Fruit fly (Drosophila melanogaster) whole organism, embryonic: ENCODE measurements around the gene TTLL15.
A peak's percentile ranks its signal among the peaks of the same experiment; 100 is the strongest.

ENCODE experiments used
- Adf1 ChIP-seq: fragments of 200-800 bp; sonication (Bioruptor generic); IDR thresholded peaks from 2 replicates; pipeline ENCODE4 v1.3.6; 2022; ENCODE audit warnings: missing biosample characterization, missing genetic modification characterization
- C15 ChIP-seq: fragments of 200-800 bp; sonication (Bioruptor generic); IDR thresholded peaks from 3 replicates; pipeline ENCODE4 v1.3.6; 2022; ENCODE audit warnings: missing biosample characterization, missing genetic modification characterization
- CG10431 ChIP-seq: fragments of 200-800 bp; sonication (Bioruptor generic); optimal IDR thresholded peaks from 3 replicates; lab custom pipeline; 2018; ENCODE audit warnings: missing biosample characterization, mild to moderate bottlenecking, missing genetic modification characterization
- CG10462 ChIP-seq: fragments of 200-800 bp; sonication (Bioruptor generic); optimal IDR thresholded peaks from 2 replicates; lab custom pipeline; 2016; ENCODE audit warnings: missing biosample characterization, missing genetic modification characterization
- CG11456 ChIP-seq: fragments of 200-800 bp; sonication (Bioruptor generic); IDR thresholded peaks from 3 replicates; pipeline ENCODE4 v1.3.6; 2022; ENCODE audit warnings: missing biosample characterization, missing genetic modification characterization
- CG12104 ChIP-seq: fragments of 200-800 bp; sonication (Bioruptor generic); optimal IDR thresholded peaks from 3 replicates; lab custom pipeline; 2016; ENCODE audit warnings: missing biosample characterization, missing genetic modification characterization
- CG12769 ChIP-seq: fragments of 200-800 bp; sonication (Bioruptor generic); optimal IDR thresholded peaks from 2 replicates; lab custom pipeline; 2019; ENCODE audit warnings: missing biosample characterization, mild to moderate bottlenecking, missing genetic modification characterization, moderate library complexity
- CG13296 ChIP-seq: fragments of 200-800 bp; sonication (Bioruptor generic); optimal IDR thresholded peaks from 3 replicates; lab custom pipeline; 2018; ENCODE audit warnings: missing biosample characterization, mild to moderate bottlenecking, missing genetic modification characterization
- CG14441 ChIP-seq: fragments of 200-800 bp; sonication (Bioruptor generic); IDR thresholded peaks from 2 replicates; pipeline ENCODE4 v1.3.6; 2022; ENCODE audit warnings: missing biosample characterization, missing genetic modification characterization
- CG15269 ChIP-seq: fragments of 200-800 bp; sonication (Bioruptor generic); optimal IDR thresholded peaks from 2 replicates; lab custom pipeline; 2018; ENCODE audit warnings: missing biosample characterization, mild to moderate bottlenecking, missing genetic modification characterization, moderate library complexity
- CG1602 ChIP-seq: fragments of 200-800 bp; sonication (Bioruptor generic); optimal IDR thresholded peaks from 3 replicates; lab custom pipeline; 2016; ENCODE audit warnings: missing biosample characterization, missing genetic modification characterization
- CG30020 ChIP-seq: fragments of 200-800 bp; optimal IDR thresholded peaks from 2 replicates; lab custom pipeline; 2019; ENCODE audit warnings: missing biosample characterization, mild to moderate bottlenecking, missing genetic modification characterization, moderate library complexity
- CG34224 ChIP-seq: fragments of 200-800 bp; sonication (Bioruptor generic); IDR thresholded peaks from 3 replicates; pipeline ENCODE4 v1.3.6; 2022; ENCODE audit warnings: missing biosample characterization, missing genetic modification characterization; ENCODE audit not compliant: partially characterized antibody
- CG3838 ChIP-seq: fragments of 200-800 bp; sonication (Bioruptor generic); optimal IDR thresholded peaks from 3 replicates; lab custom pipeline; 2016; ENCODE audit warnings: missing biosample characterization, missing genetic modification characterization
- CG3847 ChIP-seq: fragments of 200-800 bp; sonication (Bioruptor generic); IDR thresholded peaks from 2 replicates; pipeline ENCODE4 v1.3.6; 2022; ENCODE audit warnings: missing biosample characterization, missing genetic modification characterization
- CG4854 ChIP-seq: fragments of 200-800 bp; sonication (Bioruptor generic); optimal IDR thresholded peaks from 2 replicates; lab custom pipeline; 2016; ENCODE audit warnings: missing biosample characterization, missing genetic modification characterization, inconsistent platforms
- CG5953 ChIP-seq: fragments of 200-800 bp; sonication (Bioruptor generic); IDR thresholded peaks from 2 replicates; pipeline ENCODE4 v1.3.6; 2022; ENCODE audit warnings: missing biosample characterization, missing genetic modification characterization
- CG6689 ChIP-seq: fragments of 200-800 bp; sonication (Bioruptor generic); IDR thresholded peaks from 2 replicates; pipeline ENCODE4 v1.3.6; 2022; ENCODE audit warnings: missing biosample characterization, missing genetic modification characterization
- CG9609 ChIP-seq: fragments of 200-800 bp; sonication (Bioruptor generic); optimal IDR thresholded peaks from 3 replicates; lab custom pipeline; 2016; ENCODE audit warnings: missing biosample characterization, missing genetic modification characterization
- Dp ChIP-seq: fragments of 200-800 bp; sonication (Bioruptor generic); optimal IDR thresholded peaks from 2 replicates; lab custom pipeline; 2018; ENCODE audit warnings: missing biosample characterization, mild to moderate bottlenecking, missing genetic modification characterization, moderate library complexity
- ERR ChIP-seq: fragments of 200-800 bp; sonication (Bioruptor generic); optimal IDR thresholded peaks from 2 replicates; lab custom pipeline; 2016; ENCODE audit warnings: missing biosample characterization, missing genetic modification characterization
- Fer3 ChIP-seq: fragments of 200-800 bp; sonication (Bioruptor generic); optimal IDR thresholded peaks from 2 replicates; lab custom pipeline; 2018; ENCODE audit warnings: missing biosample characterization, mild to moderate bottlenecking, missing genetic modification characterization, moderate library complexity
- Hr78 ChIP-seq, 2 experiments: fragments of 200-800 bp in 1 of 2; fragments of >200 bp in 1 of 2; sonication (Bioruptor generic) in 1 of 2; optimal IDR thresholded peaks; 2 replicates each; lab custom pipeline; 2017 to 2019; ENCODE audit warnings: missing biosample characterization in 2 of 2, missing genetic modification characterization in 2 of 2, mild to moderate bottlenecking in 1 of 2, moderate library complexity in 1 of 2
- MTF-1 ChIP-seq: fragments of 200-800 bp; sonication (Bioruptor generic); optimal IDR thresholded peaks from 2 replicates; lab custom pipeline; 2018; ENCODE audit warnings: missing biosample characterization, mild to moderate bottlenecking, missing genetic modification characterization, borderline replicate concordance
- Pdp1 ChIP-seq, 2 experiments: fragments of 200-800 bp; sonication (Bioruptor generic); optimal IDR thresholded peaks; 3 replicates each; lab custom pipeline; 2016; ENCODE audit warnings: missing biosample characterization in 2 of 2, missing genetic modification characterization in 2 of 2, mild to moderate bottlenecking in 1 of 2, moderate library complexity in 1 of 2
- Six4 ChIP-seq: fragments of 200-800 bp; sonication (Bioruptor generic); optimal IDR thresholded peaks from 2 replicates; lab custom pipeline; 2016; ENCODE audit warnings: missing biosample characterization, missing genetic modification characterization
- Sox100B ChIP-seq: fragments of 200-800 bp; sonication (Bioruptor generic); optimal IDR thresholded peaks from 3 replicates; lab custom pipeline; 2018; ENCODE audit warnings: missing biosample characterization, mild to moderate bottlenecking, missing genetic modification characterization
- Ssrp ChIP-seq: fragments of 200-800 bp; sonication (Bioruptor generic); optimal IDR thresholded peaks from 2 replicates; lab custom pipeline; 2018; ENCODE audit warnings: missing biosample characterization, mild to moderate bottlenecking, missing genetic modification characterization, moderate library complexity
- Trl ChIP-seq, 3 experiments: fragments of >200 bp in 2 of 3; fragments of 200-800 bp in 1 of 3; sonication (Bioruptor generic) in 1 of 3; optimal IDR thresholded peaks; 2 replicates in 1 of 3; 3 replicates in 2 of 3; lab custom pipeline; 2016 to 2017; ENCODE audit warnings: missing biosample characterization in 1 of 3, missing genetic modification characterization in 1 of 3
- amos ChIP-seq: fragments of 200-800 bp; sonication (Bioruptor generic); IDR thresholded peaks from 2 replicates; pipeline ENCODE4 v1.3.6; 2022; ENCODE audit warnings: missing biosample characterization, missing genetic modification characterization; ENCODE audit not compliant: partially characterized antibody
- corto ChIP-seq: fragments of 200-800 bp; sonication (Bioruptor generic); optimal IDR thresholded peaks from 2 replicates; lab custom pipeline; 2016; ENCODE audit warnings: missing biosample characterization, mild to moderate bottlenecking, missing genetic modification characterization, moderate library complexity
- dimm ChIP-seq: fragments of 200-800 bp; sonication (Bioruptor generic); IDR thresholded peaks from 2 replicates; pipeline ENCODE4 v1.3.6; 2022; ENCODE audit warnings: missing biosample characterization, missing genetic modification characterization
- disco-r ChIP-seq: fragments of 200-800 bp; sonication (Bioruptor generic); optimal IDR thresholded peaks from 2 replicates; lab custom pipeline; 2016; ENCODE audit warnings: missing biosample characterization, missing genetic modification characterization
- emc ChIP-seq: fragments of 200-800 bp; sonication (Bioruptor generic); optimal IDR thresholded peaks from 2 replicates; lab custom pipeline; 2016; ENCODE audit warnings: missing biosample characterization, missing genetic modification characterization
- fu2 ChIP-seq: fragments of 200-800 bp; sonication (Bioruptor generic); optimal IDR thresholded peaks from 2 replicates; lab custom pipeline; 2016; ENCODE audit warnings: missing biosample characterization, missing genetic modification characterization
- gcm ChIP-seq: fragments of 200-800 bp; sonication (Bioruptor generic); optimal IDR thresholded peaks from 2 replicates; lab custom pipeline; 2019; ENCODE audit warnings: missing biosample characterization, mild to moderate bottlenecking, missing genetic modification characterization, moderate library complexity
- gcm2 ChIP-seq: fragments of 200-800 bp; sonication (Bioruptor generic); optimal IDR thresholded peaks from 2 replicates; lab custom pipeline; 2016; ENCODE audit warnings: missing biosample characterization, missing genetic modification characterization
- nau ChIP-seq: fragments of 200-800 bp; sonication (Bioruptor generic); optimal IDR thresholded peaks from 3 replicates; lab custom pipeline; 2017; ENCODE audit warnings: missing biosample characterization, mild to moderate bottlenecking, missing genetic modification characterization, missing genetic modification reagents
- oc ChIP-seq: fragments of 200-800 bp; sonication (Bioruptor generic); optimal IDR thresholded peaks from 2 replicates; lab custom pipeline; 2018; ENCODE audit warnings: missing biosample characterization, mild to moderate bottlenecking, missing genetic modification characterization, moderate library complexity
- pb ChIP-seq: fragments of 200-800 bp; sonication (Bioruptor generic); optimal IDR thresholded peaks from 3 replicates; lab custom pipeline; 2016; ENCODE audit warnings: missing biosample characterization, missing genetic modification characterization
- pfk ChIP-seq: fragments of 200-800 bp; sonication (Bioruptor generic); optimal IDR thresholded peaks from 2 replicates; lab custom pipeline; 2018; ENCODE audit warnings: missing biosample characterization, mild to moderate bottlenecking, missing genetic modification characterization, moderate library complexity
- pros ChIP-seq: fragments of 200-800 bp; sonication (Bioruptor generic); optimal IDR thresholded peaks from 3 replicates; lab custom pipeline; 2019; ENCODE audit warnings: missing biosample characterization, mild to moderate bottlenecking, missing genetic modification characterization, moderate library complexity
- seq ChIP-seq: fragments of 200-800 bp; sonication (Bioruptor generic); IDR thresholded peaks from 2 replicates; pipeline ENCODE4 v1.3.6; 2022; ENCODE audit warnings: missing biosample characterization, missing genetic modification characterization
- sim ChIP-seq: fragments of 200-800 bp; sonication (Bioruptor generic); IDR thresholded peaks from 2 replicates; pipeline ENCODE4 v1.3.6; 2022; ENCODE audit warnings: missing biosample characterization, missing genetic modification characterization
- tio ChIP-seq: fragments of 200-800 bp; sonication (Bioruptor generic); optimal IDR thresholded peaks from 2 replicates; lab custom pipeline; 2017; ENCODE audit warnings: missing biosample characterization, missing genetic modification characterization, inconsistent platforms
- trh ChIP-seq: fragments of 200-800 bp; sonication (Bioruptor generic); optimal IDR thresholded peaks from 2 replicates; lab custom pipeline; 2016; ENCODE audit warnings: missing biosample characterization, missing genetic modification characterization
- tx ChIP-seq: fragments of 200-800 bp; sonication (Bioruptor generic); optimal IDR thresholded peaks from 2 replicates; lab custom pipeline; 2016; ENCODE audit warnings: missing biosample characterization, missing genetic modification characterization
- wek ChIP-seq: fragments of 200-800 bp; sonication (Bioruptor generic); optimal IDR thresholded peaks from 3 replicates; lab custom pipeline; 2018; ENCODE audit warnings: missing biosample characterization, mild to moderate bottlenecking, missing genetic modification characterization, moderate library complexity

TTLL15 gene

dm6 chr3R:10852232-10852774 is 37.2 kb downstream of the TTLL15 start, which contains the start of gene CG4565 (continued):
- TF ChIP-seq CG10431 (no peak), Adf1 (GFP tag; lab: Robert Waterston, UW) (no peak), Six4 (GFP tag; lab: Kevin White, UChicago) (no peak), CG12104 (GFP tag; lab: Kevin White, UChicago) (no peak), seq (GFP tag; lab: Robert Waterston, UW) (no peak), sim (GFP tag; lab: Robert Waterston, UW) (no peak), CG30020 (tag; lab: Kevin White, UChicago) (no peak), CG15269 (tag; lab: Kevin White, UChicago) (no peak), emc (GFP tag; lab: Kevin White, UChicago) (no peak), Trl (optimal IDR thresholded peaks at IDR 0.05; lab: Kevin White, UChicago) (no peak), Trl (GFP tag; optimal IDR thresholded peaks at IDR 0.05; lab: Kevin White, UChicago) (no peak), CG5953 (no peak), gcm2 (GFP tag; lab: Kevin White, UChicago) (no peak), pb (GFP tag; lab: Kevin White, UChicago) (no peak), pros (peak; percentile 13), pfk (GFP tag; lab: Kevin White, UChicago) (no peak), CG13296 (GFP tag; lab: Kevin White, UChicago) (peak; percentile 27)

dm6 chr3R:10854243-10854874 is 39.3 kb downstream of the TTLL15 start, which contains the start of the genes CG6567 and CG4511:
Gene CG6567 (minus strand): TSS chr3R:10854451.
Gene CG4511 (plus strand): TSS chr3R:10854501.
- TF ChIP-seq CG14441 (GFP tag; lab: Robert Waterston, UW) (no peak), Pdp1 (GFP tag; optimal IDR thresholded peaks at IDR 0.05; lab: Kevin White, UChicago) (peak in 1 of 2 experiments; percentile 24), gcm (peak; percentile 8), fu2 (no peak), CG3838 (no peak), ERR (no peak), nau (no peak), Ssrp (tag; lab: Kevin White, UChicago) (no peak), dimm (GFP tag; lab: Robert Waterston, UW) (no peak), tio (GFP tag; lab: Kevin White, UChicago) (no peak), CG9609 (GFP tag; lab: Kevin White, UChicago) (no peak), corto (GFP tag; lab: Kevin White, UChicago) (no peak), CG10462 (GFP tag; lab: Kevin White, UChicago) (no peak), trh (GFP tag; lab: Kevin White, UChicago) (no peak), Dp (peak; percentile 26), Hr78 (GFP tag; optimal IDR thresholded peaks at IDR 0.05; lab: Kevin White, UChicago) (no peak), Fer3 (no peak), MTF-1 (no peak), C15 (no peak), CG6689 (GFP tag; lab: Robert Waterston, UW) (no peak), CG1602 (GFP tag; lab: Kevin White, UChicago) (no peak), CG11456 (GFP tag; lab: Robert Waterston, UW) (no peak), Sox100B (GFP tag; lab: Kevin White, UChicago) (no peak), oc (tag; lab: Kevin White, UChicago) (no peak), amos (GFP tag; lab: Robert Waterston, UW) (peak; percentile 48; the same call in 1 of the 2 replicates), wek (GFP tag; lab: Kevin White, UChicago) (no peak), CG34224 (GFP tag; lab: Robert Waterston, UW) (no peak), disco-r (GFP tag; lab: Kevin White, UChicago) (no peak), CG3847 (GFP tag; lab: Robert Waterston, UW) (no peak; the same call in 1 of the 2 replicates), CG4854 (GFP tag; lab: Kevin White, UChicago) (no peak), CG12769 (tag; lab: Kevin White, UChicago) (no peak), tx (peak; percentile 84)
